Fruit fly (Drosophila melanogaster): ENCODE results near the gene CG3819.

The CG3819 gene

dm6 chr3L:18911082-18911481 is 10.8 kb downstream of the CG3819 start, which contains the start of gene Ir75d:
TSS of gene Ir75d (minus strand) at chr3L:18911182.
- TF ChIP-seq Sin3A (optimal IDR thresholded peaks at IDR 0.05) (no peak), CG9437 (GFP tag; optimal IDR thresholded peaks at IDR 0.05) (no peak), chn (GFP tag; optimal IDR thresholded peaks at IDR 0.05) (no peak), Awh (GFP tag; IDR thresholded peaks at IDR 0.05) (no peak), Gug (GFP tag; IDR thresholded peaks at IDR 0.05) (no peak), CG6791 (GFP tag; IDR thresholded peaks at IDR 0.05; ENCODE audit: partially characterized antibody) (0 out of 3 replicates have a peak, but pooled peaks have one; percentile 18)

DNA sequence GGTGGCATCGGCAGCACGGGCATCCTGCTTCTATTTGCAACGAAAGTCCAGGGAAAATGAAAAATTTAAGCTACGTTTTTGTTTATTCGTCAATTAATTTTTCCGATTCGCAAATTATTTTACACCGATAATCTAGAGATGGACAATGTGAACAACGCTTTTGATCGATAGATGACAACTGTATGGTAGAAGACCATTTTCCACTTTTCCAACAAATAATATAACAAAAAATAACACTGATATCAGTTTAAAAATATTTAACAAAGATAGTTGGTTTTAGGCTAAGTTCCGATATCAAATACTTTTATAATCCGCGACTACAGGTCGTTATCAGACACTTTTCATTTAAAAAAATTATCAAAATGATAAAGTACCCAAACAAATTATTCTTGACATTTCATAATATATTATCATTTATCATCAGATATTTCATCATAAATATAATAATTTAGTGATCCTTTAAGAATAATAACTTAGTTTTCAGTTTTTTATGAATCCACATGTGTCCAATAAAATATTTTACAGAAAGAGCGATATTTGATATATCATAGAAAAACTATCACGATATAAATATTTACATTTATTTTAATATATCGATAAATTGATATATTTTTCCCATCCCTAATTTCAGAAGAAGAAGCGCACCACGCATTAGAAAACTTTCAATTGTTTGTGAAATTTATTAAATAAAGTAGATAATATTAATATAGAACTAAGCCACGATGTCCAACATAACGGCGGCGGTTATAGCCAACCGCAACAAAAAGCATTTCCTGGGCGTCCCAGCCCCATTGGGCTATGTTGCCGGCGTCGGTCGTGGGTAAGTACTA is 16.9 kb downstream of the CG3819 start, which contains the start of the genes CSN1b and Prp6:
Gene CSN1b (minus strand): TSS at position 159 of the 830 bp plus-strand sequence.
Gene Prp6 (plus strand): TSS at position 601 of the 830 bp plus-strand sequence.
- TF ChIP-seq mam (GFP tag; optimal IDR thresholded peaks at IDR 0.05): peak; percentile 12
- peak; percentile 21 for TF ChIP-seq Xbp1 (GFP tag; optimal IDR thresholded peaks at IDR 0.05)
- TF ChIP-seq B-H1 (GFP tag; IDR thresholded peaks at IDR 0.05): no peak
- TF ChIP-seq CG3995 (GFP tag; optimal IDR thresholded peaks at IDR 0.05): peak; percentile 82
- TF ChIP-seq CG14710 (tag; optimal IDR thresholded peaks at IDR 0.05): peak; percentile 60
- peak; percentile 70 for TF ChIP-seq Scr (GFP tag; IDR thresholded peaks at IDR 0.05; ENCODE audit: partially characterized antibody)
- TF ChIP-seq pzg (GFP tag; optimal IDR thresholded peaks at IDR 0.05): peak; percentile 13
- TF ChIP-seq zen2 (GFP tag; IDR thresholded peaks at IDR 0.05; ENCODE audit: partially characterized antibody): peak; percentile 67
- TF ChIP-seq Rfx (GFP tag; IDR thresholded peaks at IDR 0.05): peak; percentile 38; the same call in 1 of the 2 replicates
- peak; percentile 74 for TF ChIP-seq BEAF-32 (GFP tag; optimal IDR thresholded peaks at IDR 0.05)
- TF ChIP-seq Bgb (GFP tag; IDR thresholded peaks at IDR 0.05; ENCODE audit: partially characterized antibody): peak; percentile 61
- peak; percentile 60 for TF ChIP-seq amos (GFP tag; IDR thresholded peaks at IDR 0.05; ENCODE audit: partially characterized antibody)
- TF ChIP-seq CG4617 (GFP tag; optimal IDR thresholded peaks at IDR 0.05; ENCODE audit: borderline replicate concordance): peak; percentile 16
- peak; percentile 64 for TF ChIP-seq MBD-R2 (GFP tag; IDR thresholded peaks at IDR 0.05)
- 0 out of 3 replicates have a peak, but pooled peaks have one; percentile 48 for TF ChIP-seq CG14860 (GFP tag; IDR thresholded peaks at IDR 0.05; ENCODE audit: partially characterized antibody)
- TF ChIP-seq Hsf (GFP tag; optimal IDR thresholded peaks at IDR 0.05): peak; percentile 5
- TF ChIP-seq CG9437 (GFP tag; optimal IDR thresholded peaks at IDR 0.05): no peak
- no peak for TF ChIP-seq danr (GFP tag; IDR thresholded peaks at IDR 0.05)
- no peak for TF ChIP-seq unpg (GFP tag; optimal IDR thresholded peaks at IDR 0.05)
- TF ChIP-seq lola (GFP tag; optimal IDR thresholded peaks at IDR 0.05): peak in 1 of 3 experiments; percentile 39
- TF ChIP-seq CG7963 (GFP tag; IDR thresholded peaks at IDR 0.05; ENCODE audit: partially characterized antibody): peak; percentile 41; the same call in 1 of the 3 replicates
- TF ChIP-seq CG6854 (GFP tag; optimal IDR thresholded peaks at IDR 0.05): no peak
- TF ChIP-seq CG10267 (tag; optimal IDR thresholded peaks at IDR 0.05): peak; percentile 27
- no peak for TF ChIP-seq vvl (GFP tag; IDR thresholded peaks at IDR 0.05)
- TF ChIP-seq Opbp (GFP tag; IDR thresholded peaks at IDR 0.05; ENCODE audit: partially characterized antibody): peak; percentile 48; the same call in 2 of the 3 replicates
- TF ChIP-seq nmo (GFP tag; optimal IDR thresholded peaks at IDR 0.05): peak; percentile 44
- peak; percentile 75 for TF ChIP-seq Sry-δ (GFP tag; optimal IDR thresholded peaks at IDR 0.05)
- TF ChIP-seq hbn (GFP tag; IDR thresholded peaks at IDR 0.05; ENCODE audit: partially characterized antibody): peak; percentile 31
- no peak for TF ChIP-seq CG33213 (GFP tag; optimal IDR thresholded peaks at IDR 0.05)
- TF ChIP-seq CG1603 (tag; optimal IDR thresholded peaks at IDR 0.05): no peak
- TF ChIP-seq trem (tag; optimal IDR thresholded peaks at IDR 0.05): peak; percentile 32
- TF ChIP-seq inv (GFP tag; IDR thresholded peaks at IDR 0.05; ENCODE audit: partially characterized antibody): peak; percentile 42; the same call in 1 of the 2 replicates
- no peak for TF ChIP-seq lbe (GFP tag; optimal IDR thresholded peaks at IDR 0.05)
- peak; percentile 52; the same call in 2 of the 3 replicates for TF ChIP-seq Doc3 (GFP tag; IDR thresholded peaks at IDR 0.05; ENCODE audit: partially characterized antibody)
- TF ChIP-seq CG42726 (GFP tag; IDR thresholded peaks at IDR 0.05; ENCODE audit: partially characterized antibody): 0 out of 2 replicates have a peak, but pooled peaks have one; percentile 41
- TF ChIP-seq bbx (GFP tag; IDR thresholded peaks at IDR 0.05; ENCODE audit: partially characterized antibody): peak; percentile 51
- TF ChIP-seq CG9932 (GFP tag; IDR thresholded peaks at IDR 0.05): peak; percentile 56
- peak; percentile 41 for TF ChIP-seq CG12391 (tag; optimal IDR thresholded peaks at IDR 0.05)
- no peak for TF ChIP-seq Kr (GFP tag; optimal IDR thresholded peaks at IDR 0.05)

Measured in whole organism, embryonic.